Fruit fly (Drosophila melanogaster): ENCODE measurements around the gene Nepl20.

The Nepl20 gene

dm6 chr3R:28901468-28902163 is 21.0 kb downstream of the Nepl20 start:
- TF ChIP-seq Hr96 (GFP tag; optimal IDR thresholded peaks at IDR 0.05) (no peak), kay (GFP tag; ENCODE audit: borderline replicate concordance) (peak; percentile 44), CG33017 (tag; optimal IDR thresholded peaks at IDR 0.05) (no peak), pad (GFP tag; optimal IDR thresholded peaks at IDR 0.05) (no peak), CG5204 (GFP tag; optimal IDR thresholded peaks at IDR 0.05) (no peak), CG14711 (tag; optimal IDR thresholded peaks at IDR 0.05) (no peak), cnc (optimal IDR thresholded peaks at IDR 0.05) (no peak), Mnt (GFP tag; optimal IDR thresholded peaks at IDR 0.05) (no peak), bab1 (GFP tag; optimal IDR thresholded peaks at IDR 0.05) (no peak)

dm6 chr3R:28903392-28903791 is 22.8 kb downstream of the Nepl20 start:
- TF ChIP-seq Clk (GFP tag; optimal IDR thresholded peaks at IDR 0.05): no peak
- TF ChIP-seq ovo (GFP tag; optimal IDR thresholded peaks at IDR 0.05): no peak
- no peak for TF ChIP-seq CG7101 (tag; optimal IDR thresholded peaks at IDR 0.05)
- TF ChIP-seq CG11617 (GFP tag; optimal IDR thresholded peaks at IDR 0.05): no peak
- no peak for TF ChIP-seq CG5204 (GFP tag; optimal IDR thresholded peaks at IDR 0.05)
- TF ChIP-seq CG12768 (GFP tag; optimal IDR thresholded peaks at IDR 0.05): no peak

dm6 chr3R:28904174-28904573 is 23.6 kb downstream of the Nepl20 start:
- no peak for TF ChIP-seq toe (GFP tag; optimal IDR thresholded peaks at IDR 0.05)

- TF ChIP-seq cnc (optimal IDR thresholded peaks at IDR 0.05) (no peak), Hr96 (GFP tag; optimal IDR thresholded peaks at IDR 0.05) (peak; percentile 29)
These were observed 24.3 kb downstream of the Nepl20 start for dm6 chr3R:28904816-28905435.

dm6 chr3R:28911758-28912157 is 31.2 kb downstream of the Nepl20 start:
- TF ChIP-seq Crg-1 (GFP tag; optimal IDR thresholded peaks at IDR 0.05) (no peak), CG11617 (GFP tag; optimal IDR thresholded peaks at IDR 0.05) (no peak), cic (GFP tag; optimal IDR thresholded peaks at IDR 0.05) (no peak), CG5204 (GFP tag; optimal IDR thresholded peaks at IDR 0.05) (no peak), toe (GFP tag; optimal IDR thresholded peaks at IDR 0.05) (no peak), kay (GFP tag; ENCODE audit: borderline replicate concordance) (no peak), ovo (GFP tag; optimal IDR thresholded peaks at IDR 0.05) (no peak), CG1620 (GFP tag; optimal IDR thresholded peaks at IDR 0.05) (no peak), Clk (GFP tag; optimal IDR thresholded peaks at IDR 0.05) (no peak), Mnt (GFP tag; optimal IDR thresholded peaks at IDR 0.05) (no peak), CG14711 (tag; optimal IDR thresholded peaks at IDR 0.05) (no peak), CG33017 (tag; optimal IDR thresholded peaks at IDR 0.05) (no peak), CG12768 (GFP tag; optimal IDR thresholded peaks at IDR 0.05) (no peak), CG7045 (GFP tag; optimal IDR thresholded peaks at IDR 0.05) (no peak), Hr96 (GFP tag; optimal IDR thresholded peaks at IDR 0.05) (no peak), pad (GFP tag; optimal IDR thresholded peaks at IDR 0.05) (no peak), tj (GFP tag; optimal IDR thresholded peaks at IDR 0.05) (no peak), bab1 (GFP tag; optimal IDR thresholded peaks at IDR 0.05) (no peak), CG7101 (tag; optimal IDR thresholded peaks at IDR 0.05) (no peak), cnc (optimal IDR thresholded peaks at IDR 0.05) (no peak)

dm6 chr3R:28913039-28913438 is 32.4 kb downstream of the Nepl20 start:
- TF ChIP-seq toe (GFP tag; optimal IDR thresholded peaks at IDR 0.05): no peak
- no peak for TF ChIP-seq ovo (GFP tag; optimal IDR thresholded peaks at IDR 0.05)
- TF ChIP-seq pad (GFP tag; optimal IDR thresholded peaks at IDR 0.05): no peak
- no peak for TF ChIP-seq CG7045 (GFP tag; optimal IDR thresholded peaks at IDR 0.05)
- TF ChIP-seq CG1620 (GFP tag; optimal IDR thresholded peaks at IDR 0.05): no peak
- TF ChIP-seq CG7101 (tag; optimal IDR thresholded peaks at IDR 0.05): no peak

- TF ChIP-seq cic (GFP tag; optimal IDR thresholded peaks at IDR 0.05) (no peak), CG7045 (GFP tag; optimal IDR thresholded peaks at IDR 0.05) (no peak), Clk (GFP tag; optimal IDR thresholded peaks at IDR 0.05) (no peak), ovo (GFP tag; optimal IDR thresholded peaks at IDR 0.05) (no peak), CG5204 (GFP tag; optimal IDR thresholded peaks at IDR 0.05) (no peak), Crg-1 (GFP tag; optimal IDR thresholded peaks at IDR 0.05) (no peak), CG14711 (tag; optimal IDR thresholded peaks at IDR 0.05) (no peak), cnc (optimal IDR thresholded peaks at IDR 0.05) (no peak), CG12768 (GFP tag; optimal IDR thresholded peaks at IDR 0.05) (no peak)
These were observed 33.5 kb downstream of the Nepl20 start for dm6 chr3R:28913890-28914750.
